Fruit fly (Drosophila melanogaster) S2 (cell line): Measurements from ENCODE around the gene CG17777.

Experiments
- CG8478 ChIP-seq: fragments of >200 bp; optimal IDR thresholded peaks from 2 replicates; lab custom pipeline; 2018
- CTCF ChIP-seq, 2 experiments: fragments of >200 bp; optimal IDR thresholded peaks; 2 replicates each; lab custom pipeline; 2018

dm6 chrX:2193158-2193557, 6.5 kb downstream of the CG17777 start:
- TF ChIP-seq CTCF (optimal IDR thresholded peaks at IDR 0.05; lab: Kevin White, UChicago) (no peak), CG8478 (no peak)
